Worm (Caenorhabditis elegans) whole organism, L4 larva: ENCODE measurements around the gene C52G5.2.

Experiments
- F26F4.8 ChIP-seq: fragments of 200-800 bp; sonication (Bioruptor generic); conservative IDR thresholded peaks from 2 replicates; pipeline ENCODE4 v1.3.6; 2022; ENCODE audit warnings: missing genetic modification characterization, missing compliant biosample characterization
- F44E2.7 ChIP-seq: fragments of 200-800 bp; sonication (Bioruptor generic); IDR thresholded peaks from 2 replicates; pipeline ENCODE4 v2.1.2; 2022; ENCODE audit warnings: missing genetic modification characterization, missing compliant biosample characterization
- F49E8.2 ChIP-seq: sonication (generic microtip); optimal IDR thresholded peaks from 2 replicates; lab custom pipeline; 2016; ENCODE audit warnings: missing compliant biosample characterization, mild to moderate bottlenecking, missing genetic modification characterization, borderline replicate concordance
- R02D3.7 ChIP-seq: fragments of 150-350 bp; sonication (generic microtip); optimal IDR thresholded peaks from 3 replicates; lab custom pipeline; 2014; ENCODE audit warnings: missing biosample characterization, missing genetic modification characterization
- Y48G9A.11 ChIP-seq: fragments of 200-800 bp; sonication (Bioruptor generic); IDR thresholded peaks from 2 replicates; pipeline ENCODE4 v1.3.6; 2022; ENCODE audit warnings: missing genetic modification reagents, missing genetic modification characterization, missing compliant biosample characterization
- ZK546.5 ChIP-seq, 2 experiments: sonication (generic microtip); optimal IDR thresholded peaks; 2 replicates each; lab custom pipeline; 2017; ENCODE audit warnings: missing biosample characterization in 2 of 2, missing genetic modification characterization in 2 of 2
- aha-1 ChIP-seq: fragments of 150-350 bp; peaks from one replicate; lab custom pipeline; 2014; ENCODE audit warnings: missing biosample characterization, missing genetic modification characterization
- arid-1 ChIP-seq: fragments of 200-800 bp; sonication (Bioruptor generic); conservative IDR thresholded peaks from 2 replicates; pipeline ENCODE4 v1.3.6; 2022; ENCODE audit warnings: missing genetic modification reagents, missing genetic modification characterization, missing compliant biosample characterization
- attf-4 ChIP-seq: sonication (generic microtip); optimal IDR thresholded peaks from 3 replicates; lab custom pipeline; 2017; ENCODE audit warnings: missing biosample characterization, missing genetic modification characterization
- ceh-28 ChIP-seq: fragments of 150-350 bp; optimal IDR thresholded peaks from 2 replicates; lab custom pipeline; 2014; ENCODE audit warnings: missing biosample characterization, missing genetic modification reagents, missing genetic modification characterization
- ceh-32 ChIP-seq: sonication (generic microtip); optimal IDR thresholded peaks from 2 replicates; lab custom pipeline; 2016; ENCODE audit warnings: mild to moderate bottlenecking, missing genetic modification characterization, missing compliant biosample characterization; ENCODE audit not compliant: poor library complexity
- ceh-44 ChIP-seq: fragments of 200-800 bp; sonication (Bioruptor generic); IDR thresholded peaks from 2 replicates; pipeline ENCODE4 v1.3.6; 2022; ENCODE audit warnings: missing genetic modification reagents, missing genetic modification characterization, missing compliant biosample characterization
- daf-12 ChIP-seq: fragments of 150-350 bp; optimal IDR thresholded peaks from 2 replicates; lab custom pipeline; 2014; ENCODE audit warnings: missing biosample characterization, missing genetic modification reagents, missing genetic modification characterization
- daf-19 ChIP-seq: fragments of 200-800 bp; sonication (Bioruptor generic); conservative IDR thresholded peaks from 2 replicates; pipeline ENCODE4 v1.3.6; 2022; ENCODE audit warnings: missing genetic modification characterization, missing compliant biosample characterization
- daf-8 ChIP-seq: fragments of 200-800 bp; sonication (Bioruptor generic); IDR thresholded peaks from 2 replicates; pipeline ENCODE4 v1.3.6; 2022; ENCODE audit warnings: missing genetic modification characterization, missing compliant biosample characterization
- dmd-6 ChIP-seq: fragments of 200-800 bp; sonication (Bioruptor generic); IDR thresholded peaks from 2 replicates; pipeline ENCODE4 v1.3.6; 2022; ENCODE audit warnings: missing genetic modification reagents, missing genetic modification characterization, missing compliant biosample characterization
- dmd-9 ChIP-seq: fragments of 200-800 bp; sonication (Bioruptor generic); IDR thresholded peaks from 2 replicates; pipeline ENCODE4 v1.3.6; 2022; ENCODE audit warnings: missing genetic modification reagents, missing genetic modification characterization, missing compliant biosample characterization
- egl-43 ChIP-seq: fragments of 200-800 bp; sonication (Bioruptor generic); IDR thresholded peaks from 2 replicates; pipeline ENCODE4 v1.3.6; 2022; ENCODE audit warnings: missing genetic modification reagents, missing genetic modification characterization, missing compliant biosample characterization
- fkh-10 ChIP-seq: fragments of 150-350 bp; optimal IDR thresholded peaks from 2 replicates; lab custom pipeline; 2014; ENCODE audit warnings: missing biosample characterization, missing genetic modification reagents, missing genetic modification characterization
- gei-8 ChIP-seq: fragments of 200-800 bp; sonication (Bioruptor generic); optimal IDR thresholded peaks from 2 replicates; lab custom pipeline; 2018; ENCODE audit warnings: mild to moderate bottlenecking, missing genetic modification characterization, missing compliant biosample characterization
- hif-1 ChIP-seq, 2 experiments: sonication (generic microtip); optimal IDR thresholded peaks; 2 replicates each; lab custom pipeline; 2016 to 2017; ENCODE audit warnings: missing compliant biosample characterization in 2 of 2, missing genetic modification characterization in 2 of 2, missing genetic modification reagents in 2 of 2, missing genotype in 2 of 2, mild to moderate bottlenecking in 1 of 2
- hlh-30 ChIP-seq: sonication (generic microtip); optimal IDR thresholded peaks from 2 replicates; lab custom pipeline; 2017; ENCODE audit warnings: antibody characterized with exemption, mild to moderate bottlenecking, missing genetic modification characterization, missing compliant biosample characterization; ENCODE audit not compliant: insufficient read depth
- jun-1 ChIP-seq: fragments of 150-350 bp; optimal IDR thresholded peaks from 2 replicates; lab custom pipeline; 2014; ENCODE audit warnings: missing biosample characterization, missing genetic modification reagents, missing genetic modification characterization
- lin-13 ChIP-seq: fragments of 150-350 bp; optimal IDR thresholded peaks from 2 replicates; lab custom pipeline; 2014; ENCODE audit warnings: missing biosample characterization, missing genetic modification reagents, missing genetic modification characterization
- lin-38 ChIP-seq: fragments of 200-800 bp; sonication (Bioruptor generic); IDR thresholded peaks from 2 replicates; pipeline ENCODE4 v1.3.6; 2022; ENCODE audit warnings: missing genetic modification reagents, missing genetic modification characterization, missing compliant biosample characterization
- lir-3 ChIP-seq: sonication (generic microtip); optimal IDR thresholded peaks from 2 replicates; lab custom pipeline; 2016; ENCODE audit warnings: mild to moderate bottlenecking, missing genetic modification characterization, missing compliant biosample characterization
- madf-5 ChIP-seq, 2 experiments: fragments of 200-800 bp; sonication (Bioruptor generic); IDR thresholded peaks; 2 replicates each; pipeline ENCODE4 v1.3.6; 2022; ENCODE audit warnings: missing compliant biosample characterization in 2 of 2, missing genetic modification characterization in 2 of 2
- mep-1 ChIP-seq: fragments of 150-350 bp; sonication (generic microtip); optimal IDR thresholded peaks from 3 replicates; lab custom pipeline; 2014; ENCODE audit warnings: missing biosample characterization, missing genetic modification characterization
- mxl-2 ChIP-seq: fragments of 200-800 bp; sonication (Bioruptor generic); conservative IDR thresholded peaks from 2 replicates; pipeline ENCODE4 v1.3.6; 2022; ENCODE audit warnings: missing genetic modification reagents, missing genetic modification characterization, missing compliant biosample characterization
- mxl-3 ChIP-seq: fragments of 200-800 bp; sonication (Bioruptor generic); optimal IDR thresholded peaks from 2 replicates; lab custom pipeline; 2018; ENCODE audit warnings: mild to moderate bottlenecking, missing genetic modification characterization, missing compliant biosample characterization
- nhr-10 ChIP-seq: fragments of 150-350 bp; optimal IDR thresholded peaks from 2 replicates; lab custom pipeline; 2014; ENCODE audit warnings: missing biosample characterization, missing genetic modification characterization
- nhr-102 ChIP-seq: sonication (generic microtip); optimal IDR thresholded peaks from 2 replicates; lab custom pipeline; 2016; ENCODE audit warnings: mild to moderate bottlenecking, missing genetic modification characterization, moderate library complexity, missing compliant biosample characterization
- nhr-11 ChIP-seq: fragments of 150-350 bp; optimal IDR thresholded peaks from 2 replicates; lab custom pipeline; 2014; ENCODE audit warnings: missing biosample characterization, missing genetic modification characterization
- nhr-111 ChIP-seq: fragments of 200-800 bp; sonication (Bioruptor generic); optimal IDR thresholded peaks from 2 replicates; lab custom pipeline; 2018; ENCODE audit warnings: mild to moderate bottlenecking, missing genetic modification characterization, missing compliant biosample characterization
- nhr-28 ChIP-seq: fragments of 150-350 bp; optimal IDR thresholded peaks from 2 replicates; lab custom pipeline; 2014; ENCODE audit warnings: missing biosample characterization, missing genetic modification characterization
- nhr-48 ChIP-seq: sonication (generic microtip); optimal IDR thresholded peaks from 2 replicates; lab custom pipeline; 2016; ENCODE audit warnings: mild to moderate bottlenecking, missing genetic modification characterization, missing compliant biosample characterization
- nhr-6 ChIP-seq: fragments of 150-350 bp; optimal IDR thresholded peaks from 2 replicates; lab custom pipeline; 2014; ENCODE audit warnings: missing biosample characterization, missing genetic modification characterization
- nhr-77 ChIP-seq: fragments of 150-350 bp; optimal IDR thresholded peaks from 2 replicates; lab custom pipeline; 2014; ENCODE audit warnings: missing biosample characterization, missing genetic modification characterization
- pha-4 ChIP-seq, 2 experiments: fragments of 150-350 bp in 1 of 2; fragments of 200-800 bp in 1 of 2; sonication (Bioruptor generic) in 1 of 2; IDR thresholded peaks in 1 of 2; optimal IDR thresholded peaks in 1 of 2; 2 replicates each; pipeline versions ENCODE4 v1.3.6 to Lab custom; 2014 to 2022; ENCODE audit warnings: missing genetic modification characterization in 2 of 2, missing genetic modification reagents in 2 of 2, missing biosample characterization in 1 of 2, missing compliant biosample characterization in 1 of 2
- php-3 ChIP-seq: fragments of 200-800 bp; sonication (Bioruptor generic); IDR thresholded peaks from 2 replicates; pipeline ENCODE4 v1.3.6; 2022; ENCODE audit warnings: missing genetic modification reagents, missing genetic modification characterization, missing compliant biosample characterization
- saeg-2 ChIP-seq: fragments of 200-800 bp; sonication (Bioruptor generic); IDR thresholded peaks from 2 replicates; pipeline ENCODE4 v1.3.6; 2022; ENCODE audit warnings: missing genetic modification reagents, missing genetic modification characterization, missing compliant biosample characterization
- set-16 ChIP-seq: fragments of 200-800 bp; sonication (Bioruptor generic); IDR thresholded peaks from 2 replicates; pipeline ENCODE4 v1.3.6; 2022; ENCODE audit warnings: missing genetic modification reagents, missing genetic modification characterization, missing compliant biosample characterization
- skn-1 ChIP-seq: fragments of 150-350 bp; optimal IDR thresholded peaks from 2 replicates; lab custom pipeline; 2014; ENCODE audit warnings: missing biosample characterization, missing genetic modification characterization
- snpc-4 ChIP-seq: fragments of 150-350 bp; optimal IDR thresholded peaks from 2 replicates; lab custom pipeline; 2014; ENCODE audit warnings: missing biosample characterization, missing genetic modification characterization
- spr-1 ChIP-seq: sonication (generic microtip); optimal IDR thresholded peaks from 2 replicates; lab custom pipeline; 2016; ENCODE audit warnings: mild to moderate bottlenecking, missing genetic modification characterization, missing compliant biosample characterization
- tag-97 ChIP-seq: fragments of 200-800 bp; sonication (Bioruptor generic); IDR thresholded peaks from 2 replicates; pipeline ENCODE4 v1.3.6; 2022; ENCODE audit warnings: missing genetic modification characterization, missing compliant biosample characterization
- tra-1 ChIP-seq: fragments of 200-800 bp; sonication (Bioruptor generic); IDR thresholded peaks from 2 replicates; pipeline ENCODE4 v1.3.6; 2022; ENCODE audit warnings: missing genetic modification reagents, missing genetic modification characterization, missing compliant biosample characterization
- unc-130 ChIP-seq: sonication (generic microtip); optimal IDR thresholded peaks from 2 replicates; lab custom pipeline; 2016; ENCODE audit warnings: missing genetic modification reagents, missing genetic modification characterization, missing compliant biosample characterization
- zfp-2 ChIP-seq: sonication (generic microtip); optimal IDR thresholded peaks from 2 replicates; lab custom pipeline; 2016; ENCODE audit warnings: mild to moderate bottlenecking, missing genetic modification characterization, missing compliant biosample characterization
- zfp-3 ChIP-seq: fragments of 200-800 bp; sonication (Bioruptor generic); conservative IDR thresholded peaks from 2 replicates; pipeline ENCODE4 v1.3.6; 2022; ENCODE audit warnings: missing genetic modification reagents, missing genetic modification characterization, missing compliant biosample characterization
- zip-2 ChIP-seq: fragments of 150-350 bp; optimal IDR thresholded peaks from 2 replicates; lab custom pipeline; 2014; ENCODE audit warnings: missing biosample characterization, missing genetic modification characterization
- ztf-7 ChIP-seq: fragments of 150-350 bp; optimal IDR thresholded peaks from 2 replicates; lab custom pipeline; 2014; ENCODE audit warnings: missing biosample characterization, missing genetic modification characterization

The C52G5.2 gene

DNA sequence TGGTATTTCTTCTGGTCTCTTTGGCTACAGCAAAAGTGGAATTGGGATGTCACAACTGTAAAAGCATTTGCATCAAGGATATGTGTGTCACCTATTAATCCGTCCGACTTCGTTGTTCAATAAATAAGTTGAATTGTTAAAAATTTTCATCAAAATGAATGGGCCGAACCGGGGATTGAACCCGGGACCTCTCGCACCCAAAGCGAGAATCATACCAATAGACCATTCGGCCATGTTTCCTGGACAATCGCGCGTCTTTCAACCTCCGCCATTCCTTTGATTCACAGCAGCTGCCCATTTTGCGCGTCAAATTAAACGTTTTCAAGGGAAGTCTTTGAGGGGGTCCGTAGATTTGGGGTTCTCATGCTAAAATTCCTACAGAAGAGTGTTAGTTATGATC lies 11.6 kb downstream of the C52G5.2 start:
- TF ChIP-seq lin-13 (no peak), skn-1 (tag; lab: Kevin White, UChicago) (no peak), nhr-10 (tag; lab: Kevin White, UChicago) (no peak), ceh-44 (0 out of 2 replicates have a peak, but pooled peaks have one; percentile 46), spr-1 (tag; lab: Kevin White, UChicago) (no peak), F26F4.8 (GFP tag; lab: Robert Waterston, UW) (no peak), nhr-102 (tag; lab: Kevin White, UChicago) (no peak), ZK546.5 (tag; optimal IDR thresholded peaks at IDR 0.05; lab: Kevin White, UChicago) (no peak), daf-12 (no peak), nhr-77 (tag; lab: Kevin White, UChicago) (no peak), ceh-32 (tag; lab: Kevin White, UChicago) (no peak), dmd-9 (GFP tag; lab: Robert Waterston, UW) (no peak), zfp-3 (GFP tag; lab: Robert Waterston, UW) (no peak), zip-2 (tag; lab: Kevin White, UChicago) (no peak), F44E2.7 (no peak), R02D3.7 (no peak), hlh-30 (tag; lab: Kevin White, UChicago) (no peak), jun-1 (tag; lab: Kevin White, UChicago) (no peak), arid-1 (GFP tag; lab: Robert Waterston, UW) (peak; percentile 27; the same call in 1 of the 2 replicates), hif-1 (tag; optimal IDR thresholded peaks at IDR 0.05; lab: Kevin White, UChicago) (no peak), pha-4 (GFP tag; IDR thresholded peaks at IDR 0.05; lab: Robert Waterston, UW) (no peak), pha-4 (tag; optimal IDR thresholded peaks at IDR 0.05; lab: Kevin White, UChicago) (no peak), madf-5 (GFP tag; IDR thresholded peaks at IDR 0.05; lab: Robert Waterston, UW) (peak; percentile 34 to 62; a peak in 1 of 4 replicates), dmd-6 (GFP tag; lab: Robert Waterston, UW) (no peak), Y48G9A.11 (GFP tag; lab: Robert Waterston, UW) (0 out of 2 replicates have a peak, but pooled peaks have one; percentile 15), nhr-28 (no peak), fkh-10 (GFP tag; lab: Kevin White, UChicago) (no peak), attf-4 (no peak), ztf-7 (no peak), php-3 (GFP tag; lab: Robert Waterston, UW) (no peak), mxl-3 (GFP tag; lab: Kevin White, UChicago) (no peak), mep-1 (tag; lab: Kevin White, UChicago) (no peak), nhr-11 (no peak), F49E8.2 (no peak), nhr-48 (tag; lab: Kevin White, UChicago) (no peak), lin-38 (GFP tag; lab: Robert Waterston, UW) (peak; percentile 56), aha-1 (tag; lab: Kevin White, UChicago) (peak; percentile 87), lir-3 (tag; lab: Kevin White, UChicago) (peak; percentile 17), daf-19 (GFP tag; lab: Robert Waterston, UW) (no peak), tag-97 (GFP tag; lab: Robert Waterston, UW) (no peak), gei-8 (GFP tag; lab: Kevin White, UChicago) (no peak), zfp-2 (tag; lab: Kevin White, UChicago) (no peak), nhr-111 (no peak), nhr-6 (tag; lab: Kevin White, UChicago) (no peak), egl-43 (peak; percentile 76), snpc-4 (tag; lab: Kevin White, UChicago) (no peak), ceh-28 (no peak), set-16 (GFP tag; lab: Robert Waterston, UW) (no peak), tra-1 (0 out of 2 replicates have a peak, but pooled peaks have one; percentile 31), mxl-2 (GFP tag; lab: Robert Waterston, UW) (no peak), unc-130 (GFP tag; lab: Kevin White, UChicago) (no peak), daf-8 (GFP tag; lab: Robert Waterston, UW) (no peak), saeg-2 (GFP tag; lab: Robert Waterston, UW) (no peak)
